Fruit fly (Drosophila melanogaster) whole organism, larva: Measurements from ENCODE around the gene Duox.

ENCODE experiments used
- noc ChIP-seq: fragments of 200-800 bp; sonication (Bioruptor generic); optimal IDR thresholded peaks from 3 replicates; lab custom pipeline; 2019; ENCODE audit warnings: missing biosample characterization, mild to moderate bottlenecking, missing genetic modification characterization, moderate library complexity

Gene Duox

DNA sequence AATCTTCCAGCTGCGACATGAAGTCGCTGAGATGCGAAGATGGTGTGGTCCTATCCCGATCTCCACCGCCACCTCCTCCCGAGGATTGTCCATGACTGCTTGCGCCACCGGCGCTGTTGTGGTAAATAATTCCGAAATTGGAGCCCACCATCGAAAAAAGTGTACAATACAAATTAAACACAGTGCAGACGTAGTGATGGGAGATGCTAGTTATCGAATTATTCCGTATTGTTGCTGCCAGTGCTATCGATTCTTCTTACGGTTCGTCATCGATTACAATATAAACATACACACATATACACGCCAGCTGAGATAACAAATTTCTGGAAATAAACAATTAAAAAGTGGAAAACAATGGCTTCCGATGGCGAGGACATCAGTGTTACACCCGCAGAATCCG is 62.4 kb downstream of the Duox start, which contains the start of the genes Taf10b and Taf10:
Gene Taf10b (minus strand): TSS at position 219 of the 400 bp plus-strand sequence.
Gene Taf10 (plus strand): TSS at position 264 of the 400 bp plus-strand sequence.
- TF ChIP-seq noc (tag; lab: Kevin White, UChicago), result peak; percentile 22
